Fruit fly (Drosophila melanogaster): Measurements from ENCODE around the gene CG32086.

dm6 chr3L:11578211-11578673, 5.6 kb downstream of the CG32086 start, which contains the start of gene CG33270:
- TF ChIP-seq CG31441 (GFP tag; IDR thresholded peaks at IDR 0.05) = no peak
- no peak for TF ChIP-seq tap (tag; optimal IDR thresholded peaks at IDR 0.05)
- TF ChIP-seq mld (GFP tag; IDR thresholded peaks at IDR 0.05; ENCODE audit: partially characterized antibody) = no peak
- no peak for TF ChIP-seq CG34224 (GFP tag; IDR thresholded peaks at IDR 0.05; ENCODE audit: partially characterized antibody)
- TF ChIP-seq unpg (GFP tag; optimal IDR thresholded peaks at IDR 0.05) = no peak
- TF ChIP-seq CG9215 (GFP tag; IDR thresholded peaks at IDR 0.05) = no peak
- no peak for TF ChIP-seq tin (GFP tag; optimal IDR thresholded peaks at IDR 0.05)
- no peak for TF ChIP-seq CG11398 (GFP tag; optimal IDR thresholded peaks at IDR 0.05)
- TF ChIP-seq danr (GFP tag; IDR thresholded peaks at IDR 0.05) = no peak
- no peak for TF ChIP-seq zen2 (GFP tag; IDR thresholded peaks at IDR 0.05; ENCODE audit: partially characterized antibody)
- no peak for TF ChIP-seq CG4282 (GFP tag; optimal IDR thresholded peaks at IDR 0.05)
- TF ChIP-seq oc (tag; optimal IDR thresholded peaks at IDR 0.05) = no peak
